Worm (Caenorhabditis elegans): Measurements from ENCODE around the gene tag-115.

ce11 chrIV:13272494-13272893, 33.3 kb upstream of the tag-115 start, which contains the start of gene unc-26:
- TF ChIP-seq him-1 (tag; optimal IDR thresholded peaks at IDR 0.05) (no peak), dao-5 (tag; optimal IDR thresholded peaks at IDR 0.05) (no peak)
